Fruit fly (Drosophila melanogaster): ENCODE data around the gene RpL14.

RpL14 gene

DNA sequence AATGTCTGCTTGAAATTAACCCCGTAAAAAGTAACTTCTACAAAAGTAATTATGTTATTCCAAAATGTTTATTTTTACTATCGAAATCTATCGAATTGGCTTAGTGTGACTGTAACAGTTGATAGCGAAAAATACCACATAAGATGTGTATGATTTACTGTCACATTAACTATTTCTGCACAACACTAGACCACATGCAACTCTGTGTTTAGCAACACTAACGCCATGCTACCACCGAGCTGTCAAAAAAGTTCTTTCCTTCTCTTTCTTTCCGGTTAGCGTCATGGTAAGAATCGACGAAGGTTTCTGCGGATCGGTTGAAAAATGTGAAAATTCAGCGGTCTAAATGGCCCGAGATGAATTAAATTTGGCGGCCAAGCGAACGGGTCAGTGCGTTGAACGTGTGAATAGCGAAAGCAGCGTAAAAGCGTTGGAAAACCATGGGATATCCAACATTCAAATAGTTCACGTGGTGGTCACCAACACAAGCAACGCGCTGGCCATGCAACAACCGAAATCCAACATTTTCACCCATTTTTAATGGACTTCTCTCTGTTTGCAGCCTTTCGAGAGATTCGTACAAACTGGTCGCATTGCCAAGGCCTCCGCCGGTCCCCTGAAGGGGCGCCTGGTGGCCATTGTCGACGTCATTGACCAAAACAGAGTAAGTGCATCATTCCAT, at the start of gene RpL14, which contains the start of gene Nelf-E:
TSS of gene RpL14 (plus strand) at position 255 of the 682 bp plus-strand sequence.
TSS of gene Nelf-E (minus strand) at position 128 of the 682 bp plus-strand sequence.
- TF ChIP-seq CG11617 (GFP tag; optimal IDR thresholded peaks at IDR 0.05) (peak; percentile 96), bab1 (GFP tag; optimal IDR thresholded peaks at IDR 0.05) (peak; percentile 93), CG14711 (tag; optimal IDR thresholded peaks at IDR 0.05) (peak; percentile 88), cic (GFP tag; optimal IDR thresholded peaks at IDR 0.05) (peak; percentile 90), CG5204 (GFP tag; optimal IDR thresholded peaks at IDR 0.05) (peak; percentile 92), kay (GFP tag; ENCODE audit: borderline replicate concordance) (no peak), pad (GFP tag; optimal IDR thresholded peaks at IDR 0.05) (peak; percentile 91), CG33017 (tag; optimal IDR thresholded peaks at IDR 0.05) (peak; percentile 91), CG12768 (GFP tag; optimal IDR thresholded peaks at IDR 0.05) (peak; percentile 95), tj (GFP tag; optimal IDR thresholded peaks at IDR 0.05) (peak; percentile 75), Mnt (GFP tag; optimal IDR thresholded peaks at IDR 0.05) (peak; percentile 98), Clk (GFP tag; optimal IDR thresholded peaks at IDR 0.05) (peak; percentile 95), CG1620 (GFP tag; optimal IDR thresholded peaks at IDR 0.05) (peak; percentile 97), ovo (GFP tag; optimal IDR thresholded peaks at IDR 0.05) (peak; percentile 95), cnc (optimal IDR thresholded peaks at IDR 0.05) (no peak), CG7045 (GFP tag; optimal IDR thresholded peaks at IDR 0.05) (peak; percentile 95), Crg-1 (GFP tag; optimal IDR thresholded peaks at IDR 0.05) (peak; percentile 97), Hr96 (GFP tag; optimal IDR thresholded peaks at IDR 0.05) (peak; percentile 97), CG7101 (tag; optimal IDR thresholded peaks at IDR 0.05) (peak; percentile 98), toe (GFP tag; optimal IDR thresholded peaks at IDR 0.05) (peak; percentile 91)

DNA sequence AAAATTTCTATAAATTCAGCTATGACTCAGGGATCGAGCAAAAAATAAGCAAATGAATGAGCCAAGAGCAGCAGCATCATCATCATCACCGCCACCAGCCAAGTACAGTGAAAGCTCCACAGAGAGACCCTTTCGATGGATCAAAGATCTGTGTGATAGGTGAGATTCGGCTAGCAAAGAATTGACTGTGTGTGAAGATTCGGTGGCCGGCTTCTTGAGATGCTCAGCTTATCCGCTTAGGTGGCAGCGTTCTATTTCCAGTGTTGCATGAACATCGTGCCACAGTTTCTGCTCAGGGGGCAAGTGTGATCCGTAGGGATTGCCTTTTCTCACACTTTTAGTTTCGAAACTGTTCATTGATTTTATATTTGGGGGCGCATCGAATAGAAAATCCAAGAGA, 47.7 kb upstream of the RpL14 start:
- TF ChIP-seq cic (GFP tag; optimal IDR thresholded peaks at IDR 0.05) (no peak), Hr96 (GFP tag; optimal IDR thresholded peaks at IDR 0.05) (no peak), CG7101 (tag; optimal IDR thresholded peaks at IDR 0.05) (no peak), CG5204 (GFP tag; optimal IDR thresholded peaks at IDR 0.05) (no peak), bab1 (GFP tag; optimal IDR thresholded peaks at IDR 0.05) (no peak)

DNA sequence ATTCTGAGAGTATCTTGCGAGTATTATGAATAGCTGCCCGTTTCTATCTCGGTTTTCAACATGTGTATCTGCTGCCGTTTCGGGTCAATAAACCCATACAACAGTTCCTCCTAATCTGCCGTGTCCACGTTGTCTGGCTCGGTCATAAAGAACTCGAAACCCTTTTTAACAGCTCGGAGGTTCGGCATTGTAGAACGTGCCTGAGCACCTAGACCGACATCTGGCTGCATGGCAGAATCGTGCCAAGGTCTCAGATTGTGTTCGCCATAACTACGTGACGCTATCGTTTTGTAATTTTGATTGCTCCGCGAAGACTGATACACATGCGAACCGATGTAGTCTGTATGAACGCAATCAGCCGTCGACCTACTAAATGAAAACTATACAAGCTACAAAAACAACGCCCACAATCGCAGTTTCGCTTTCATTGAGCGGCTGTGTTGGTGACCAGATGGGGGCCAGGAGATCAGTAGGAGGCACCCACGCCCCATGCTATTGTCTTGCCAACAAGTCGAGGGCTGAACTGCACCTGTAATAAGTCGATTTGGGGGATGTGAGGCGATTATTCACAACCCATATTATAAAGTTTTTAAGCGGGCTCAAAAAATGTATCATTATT, 46.7 kb upstream of the RpL14 start:
- TF ChIP-seq CG7101 (tag; optimal IDR thresholded peaks at IDR 0.05) (no peak), CG1620 (GFP tag; optimal IDR thresholded peaks at IDR 0.05) (no peak), cic (GFP tag; optimal IDR thresholded peaks at IDR 0.05) (peak; percentile 22), toe (GFP tag; optimal IDR thresholded peaks at IDR 0.05) (no peak), cnc (optimal IDR thresholded peaks at IDR 0.05) (no peak), CG12768 (GFP tag; optimal IDR thresholded peaks at IDR 0.05) (no peak), CG11617 (GFP tag; optimal IDR thresholded peaks at IDR 0.05) (no peak), Hr96 (GFP tag; optimal IDR thresholded peaks at IDR 0.05) (no peak)

- TF ChIP-seq ovo (GFP tag; optimal IDR thresholded peaks at IDR 0.05) = no peak
- TF ChIP-seq Clk (GFP tag; optimal IDR thresholded peaks at IDR 0.05) = no peak
- no peak for TF ChIP-seq cic (GFP tag; optimal IDR thresholded peaks at IDR 0.05)
- TF ChIP-seq bab1 (GFP tag; optimal IDR thresholded peaks at IDR 0.05) = no peak
- no peak for TF ChIP-seq Hr96 (GFP tag; optimal IDR thresholded peaks at IDR 0.05)
- no peak for TF ChIP-seq CG14711 (tag; optimal IDR thresholded peaks at IDR 0.05)
- TF ChIP-seq pad (GFP tag; optimal IDR thresholded peaks at IDR 0.05) = no peak
- TF ChIP-seq tj (GFP tag; optimal IDR thresholded peaks at IDR 0.05) = no peak
- no peak for TF ChIP-seq CG11617 (GFP tag; optimal IDR thresholded peaks at IDR 0.05)
- TF ChIP-seq CG12768 (GFP tag; optimal IDR thresholded peaks at IDR 0.05) = no peak
- TF ChIP-seq kay (GFP tag; ENCODE audit: borderline replicate concordance) = no peak
- TF ChIP-seq toe (GFP tag; optimal IDR thresholded peaks at IDR 0.05) = no peak
- TF ChIP-seq CG7045 (GFP tag; optimal IDR thresholded peaks at IDR 0.05) = no peak
- no peak for TF ChIP-seq Mnt (GFP tag; optimal IDR thresholded peaks at IDR 0.05)
- no peak for TF ChIP-seq CG1620 (GFP tag; optimal IDR thresholded peaks at IDR 0.05)
- no peak for TF ChIP-seq CG33017 (tag; optimal IDR thresholded peaks at IDR 0.05)
- TF ChIP-seq CG5204 (GFP tag; optimal IDR thresholded peaks at IDR 0.05) = no peak
- TF ChIP-seq Crg-1 (GFP tag; optimal IDR thresholded peaks at IDR 0.05) = no peak
- TF ChIP-seq cnc (optimal IDR thresholded peaks at IDR 0.05) = no peak
- TF ChIP-seq CG7101 (tag; optimal IDR thresholded peaks at IDR 0.05) = no peak
These were observed 43.8 kb upstream of the RpL14 start for dm6 chr3L:8557018-8557417.

DNA sequence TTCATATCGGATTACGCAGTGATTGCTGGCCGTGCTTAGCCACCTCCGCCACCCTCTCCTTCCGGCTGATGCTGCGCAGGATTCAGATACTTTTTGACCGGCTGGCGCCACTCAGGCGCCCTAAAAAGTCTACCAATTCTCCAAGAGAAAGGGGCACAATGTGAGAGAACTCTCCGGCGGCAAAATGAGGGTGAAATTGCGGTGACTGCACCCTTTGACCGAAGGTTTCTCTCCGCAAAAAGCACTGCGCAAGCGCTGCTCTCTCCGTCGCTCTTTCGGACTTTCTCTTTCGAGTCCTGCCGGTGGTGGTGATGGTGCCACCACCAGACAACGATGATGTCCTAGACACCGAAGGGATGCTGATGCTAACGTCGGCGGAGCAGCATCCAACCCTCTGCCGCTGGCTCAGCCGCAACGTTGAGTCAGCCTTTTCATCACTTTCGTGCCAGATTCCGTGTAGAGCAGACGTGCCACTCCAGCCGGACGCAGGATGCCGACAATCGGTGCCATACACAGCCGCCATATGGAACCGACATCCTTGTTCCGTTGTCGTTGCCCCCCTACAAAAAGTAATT, 41.0 kb upstream of the RpL14 start:
- no peak for TF ChIP-seq CG12768 (GFP tag; optimal IDR thresholded peaks at IDR 0.05)
- TF ChIP-seq tj (GFP tag; optimal IDR thresholded peaks at IDR 0.05) = no peak
- TF ChIP-seq Crg-1 (GFP tag; optimal IDR thresholded peaks at IDR 0.05) = no peak
- TF ChIP-seq pad (GFP tag; optimal IDR thresholded peaks at IDR 0.05) = no peak
- TF ChIP-seq CG14711 (tag; optimal IDR thresholded peaks at IDR 0.05) = no peak
- TF ChIP-seq cnc (optimal IDR thresholded peaks at IDR 0.05) = no peak
- no peak for TF ChIP-seq cic (GFP tag; optimal IDR thresholded peaks at IDR 0.05)
- TF ChIP-seq CG5204 (GFP tag; optimal IDR thresholded peaks at IDR 0.05) = no peak
- TF ChIP-seq toe (GFP tag; optimal IDR thresholded peaks at IDR 0.05) = no peak
- no peak for TF ChIP-seq CG33017 (tag; optimal IDR thresholded peaks at IDR 0.05)
- no peak for TF ChIP-seq CG1620 (GFP tag; optimal IDR thresholded peaks at IDR 0.05)
- no peak for TF ChIP-seq Clk (GFP tag; optimal IDR thresholded peaks at IDR 0.05)
- TF ChIP-seq CG7045 (GFP tag; optimal IDR thresholded peaks at IDR 0.05) = no peak

dm6 chr3L:8560637-8561036, 40.2 kb upstream of the RpL14 start:
- TF ChIP-seq cic (GFP tag; optimal IDR thresholded peaks at IDR 0.05) = no peak
- no peak for TF ChIP-seq CG7045 (GFP tag; optimal IDR thresholded peaks at IDR 0.05)
- no peak for TF ChIP-seq Clk (GFP tag; optimal IDR thresholded peaks at IDR 0.05)
- TF ChIP-seq CG11617 (GFP tag; optimal IDR thresholded peaks at IDR 0.05) = no peak
- no peak for TF ChIP-seq toe (GFP tag; optimal IDR thresholded peaks at IDR 0.05)
- TF ChIP-seq CG5204 (GFP tag; optimal IDR thresholded peaks at IDR 0.05) = no peak
- TF ChIP-seq kay (GFP tag; ENCODE audit: borderline replicate concordance) = no peak
- TF ChIP-seq Mnt (GFP tag; optimal IDR thresholded peaks at IDR 0.05) = no peak
- TF ChIP-seq tj (GFP tag; optimal IDR thresholded peaks at IDR 0.05) = no peak
- no peak for TF ChIP-seq CG1620 (GFP tag; optimal IDR thresholded peaks at IDR 0.05)
- TF ChIP-seq CG12768 (GFP tag; optimal IDR thresholded peaks at IDR 0.05) = no peak
- no peak for TF ChIP-seq pad (GFP tag; optimal IDR thresholded peaks at IDR 0.05)
- no peak for TF ChIP-seq ovo (GFP tag; optimal IDR thresholded peaks at IDR 0.05)
- no peak for TF ChIP-seq CG33017 (tag; optimal IDR thresholded peaks at IDR 0.05)
- no peak for TF ChIP-seq cnc (optimal IDR thresholded peaks at IDR 0.05)
- TF ChIP-seq Crg-1 (GFP tag; optimal IDR thresholded peaks at IDR 0.05) = no peak
- TF ChIP-seq CG14711 (tag; optimal IDR thresholded peaks at IDR 0.05) = no peak

All from whole organism, adult.